Worm (Caenorhabditis elegans): ENCODE data around the gene cyp-33C3.

- TF ChIP-seq ztf-29 (GFP tag; IDR thresholded peaks at IDR 0.05): no peak
- TF ChIP-seq tab-1 (GFP tag; IDR thresholded peaks at IDR 0.05): no peak
- no peak for TF ChIP-seq flt-1 (GFP tag; IDR thresholded peaks at IDR 0.05)
- TF ChIP-seq ztf-23 (GFP tag; IDR thresholded peaks at IDR 0.05): no peak
- TF ChIP-seq cog-1 (tag; optimal IDR thresholded peaks at IDR 0.05): no peak
- TF ChIP-seq klf-2 (GFP tag; conservative IDR thresholded peaks at IDR 0.05): no peak
- TF ChIP-seq med-1 (GFP tag; optimal IDR thresholded peaks at IDR 0.05; ENCODE audit: insufficient read depth): no peak
- no peak for TF ChIP-seq ref-1 (GFP tag; conservative IDR thresholded peaks at IDR 0.05)
- TF ChIP-seq T22C8.4 (GFP tag; IDR thresholded peaks at IDR 0.05): no peak
These were observed 42.2 kb upstream of the cyp-33C3 start for ce11 chrV:2200402-2200801.

Data from whole organism, midembryonic.